Fruit fly (Drosophila melanogaster) whole organism, embryonic: ENCODE measurements around the gene Tace.
A peak's percentile ranks its signal among the peaks of the same experiment; 100 is the strongest.

Source experiments
- CG11456 ChIP-seq: fragments of 200-800 bp; sonication (Bioruptor generic); IDR thresholded peaks from 3 replicates; pipeline ENCODE4 v1.3.6; 2022; ENCODE audit warnings: missing biosample characterization, missing genetic modification characterization
- CG12219 ChIP-seq: fragments of 200-800 bp; sonication (Bioruptor generic); optimal IDR thresholded peaks from 3 replicates; lab custom pipeline; 2018; ENCODE audit warnings: missing biosample characterization, mild to moderate bottlenecking, missing genetic modification characterization
- CG12299 ChIP-seq: fragments of 200-800 bp; sonication (Bioruptor generic); optimal IDR thresholded peaks from 2 replicates; lab custom pipeline; 2018; ENCODE audit warnings: missing biosample characterization, mild to moderate bottlenecking, missing genetic modification characterization
- CG16863 ChIP-seq: fragments of 200-800 bp; sonication (Bioruptor generic); optimal IDR thresholded peaks from 3 replicates; lab custom pipeline; 2016; ENCODE audit warnings: missing biosample characterization, missing genetic modification characterization
- CG30403 ChIP-seq: fragments of 200-800 bp; sonication (Bioruptor generic); optimal IDR thresholded peaks from 3 replicates; lab custom pipeline; 2016; ENCODE audit warnings: missing biosample characterization, missing genetic modification characterization
- CG32767 ChIP-seq: fragments of 200-800 bp; sonication (Bioruptor generic); IDR thresholded peaks from 2 replicates; pipeline ENCODE4 v1.3.6; 2022; ENCODE audit warnings: missing biosample characterization, missing genetic modification characterization
- CG33213 ChIP-seq: fragments of 200-800 bp; sonication (Bioruptor generic); optimal IDR thresholded peaks from 3 replicates; lab custom pipeline; 2016; ENCODE audit warnings: missing biosample characterization, missing genetic modification characterization
- CG4617 ChIP-seq: fragments of 200-800 bp; sonication (Bioruptor generic); optimal IDR thresholded peaks from 3 replicates; lab custom pipeline; 2016; ENCODE audit warnings: missing biosample characterization, missing genetic modification characterization, borderline replicate concordance
- CG5180 ChIP-seq: fragments of 200-800 bp; sonication (Bioruptor generic); optimal IDR thresholded peaks from 3 replicates; lab custom pipeline; 2017; ENCODE audit warnings: missing biosample characterization, missing genetic modification characterization, mild to moderate bottlenecking, moderate library complexity, missing genetic modification reagents
- CG6175 ChIP-seq: fragments of 200-800 bp; sonication (Bioruptor generic); IDR thresholded peaks from 3 replicates; pipeline ENCODE4 v1.3.6; 2022; ENCODE audit warnings: missing biosample characterization, missing genetic modification characterization
- CG7271 ChIP-seq: fragments of 200-800 bp; sonication (Bioruptor generic); optimal IDR thresholded peaks from 2 replicates; lab custom pipeline; 2018; ENCODE audit warnings: missing biosample characterization, mild to moderate bottlenecking, missing genetic modification characterization, moderate library complexity
- CG7357 ChIP-seq: fragments of 200-800 bp; sonication (Bioruptor generic); IDR thresholded peaks from 3 replicates; pipeline ENCODE4 v1.3.6; 2022; ENCODE audit warnings: missing biosample characterization, missing genetic modification characterization
- CG8924 ChIP-seq: fragments of 200-800 bp; optimal IDR thresholded peaks from 3 replicates; lab custom pipeline; 2019; ENCODE audit warnings: missing biosample characterization, mild to moderate bottlenecking, missing genetic modification characterization, moderate library complexity
- CTCF ChIP-seq: fragments of 200-800 bp; sonication (Bioruptor generic); optimal IDR thresholded peaks from 2 replicates; lab custom pipeline; 2017; ENCODE audit warnings: missing biosample characterization, mild to moderate bottlenecking, missing genetic modification characterization, moderate library complexity
- Camta ChIP-seq: fragments of 200-800 bp; sonication (Bioruptor generic); optimal IDR thresholded peaks from 2 replicates; lab custom pipeline; 2016; ENCODE audit warnings: missing biosample characterization, missing genetic modification characterization
- Dll ChIP-seq: fragments of 200-800 bp; sonication (Bioruptor generic); IDR thresholded peaks from 4 replicates; pipeline ENCODE4 v1.3.6; 2022; ENCODE audit warnings: missing biosample characterization, missing genetic modification characterization; ENCODE audit not compliant: partially characterized antibody
- Doc3 ChIP-seq: fragments of 200-800 bp; sonication (Bioruptor generic); IDR thresholded peaks from 3 replicates; pipeline ENCODE4 v1.3.6; 2022; ENCODE audit warnings: missing biosample characterization, missing genetic modification characterization; ENCODE audit not compliant: partially characterized antibody
- HLHmδ ChIP-seq: fragments of 200-800 bp; sonication (Bioruptor generic); optimal IDR thresholded peaks from 2 replicates; lab custom pipeline; 2018; ENCODE audit warnings: missing biosample characterization, mild to moderate bottlenecking, missing genetic modification characterization, moderate library complexity
- Hr39 ChIP-seq: fragments of >200 bp; optimal IDR thresholded peaks from 2 replicates; lab custom pipeline; 2017
- Hr78 ChIP-seq, 2 experiments: fragments of 200-800 bp in 1 of 2; fragments of >200 bp in 1 of 2; sonication (Bioruptor generic) in 1 of 2; optimal IDR thresholded peaks; 2 replicates each; lab custom pipeline; 2017 to 2019; ENCODE audit warnings: missing biosample characterization in 2 of 2, missing genetic modification characterization in 2 of 2, mild to moderate bottlenecking in 1 of 2, moderate library complexity in 1 of 2
- Hsf ChIP-seq: fragments of 200-800 bp; sonication (Bioruptor generic); optimal IDR thresholded peaks from 3 replicates; lab custom pipeline; 2016; ENCODE audit warnings: missing biosample characterization, missing genetic modification characterization
- Nf-YC ChIP-seq: fragments of 200-800 bp; optimal IDR thresholded peaks from 3 replicates; lab custom pipeline; 2019; ENCODE audit warnings: missing biosample characterization, mild to moderate bottlenecking, missing genetic modification characterization, moderate library complexity
- Rfx ChIP-seq: fragments of 200-800 bp; sonication (Bioruptor generic); IDR thresholded peaks from 2 replicates; pipeline ENCODE4 v1.3.6; 2022; ENCODE audit warnings: missing biosample characterization, missing genetic modification characterization
- Rx ChIP-seq: fragments of 200-800 bp; sonication (Bioruptor generic); IDR thresholded peaks from 2 replicates; pipeline ENCODE4 v1.3.6; 2022; ENCODE audit warnings: missing biosample characterization, missing genetic modification characterization
- Scr ChIP-seq: fragments of 200-800 bp; sonication (Bioruptor generic); IDR thresholded peaks from 2 replicates; pipeline ENCODE4 v1.3.6; 2022; ENCODE audit warnings: missing biosample characterization, missing genetic modification characterization; ENCODE audit not compliant: partially characterized antibody
- Sox100B ChIP-seq: fragments of 200-800 bp; sonication (Bioruptor generic); optimal IDR thresholded peaks from 3 replicates; lab custom pipeline; 2018; ENCODE audit warnings: missing biosample characterization, mild to moderate bottlenecking, missing genetic modification characterization
- Sox102F ChIP-seq: fragments of 200-800 bp; sonication (Bioruptor generic); optimal IDR thresholded peaks from 2 replicates; lab custom pipeline; 2018; ENCODE audit warnings: missing biosample characterization, mild to moderate bottlenecking, missing genetic modification characterization, moderate library complexity
- Spps ChIP-seq: fragments of 200-800 bp; sonication (Bioruptor generic); optimal IDR thresholded peaks from 2 replicates; lab custom pipeline; 2018; ENCODE audit warnings: missing biosample characterization, mild to moderate bottlenecking, missing genetic modification characterization
- Sry-β ChIP-seq: fragments of 200-800 bp; sonication (Bioruptor generic); optimal IDR thresholded peaks from 2 replicates; lab custom pipeline; 2018; ENCODE audit warnings: missing biosample characterization, mild to moderate bottlenecking, missing genetic modification characterization, moderate library complexity
- YL-1 ChIP-seq: fragments of 200-800 bp; sonication (Bioruptor generic); optimal IDR thresholded peaks from 3 replicates; lab custom pipeline; 2017; ENCODE audit warnings: missing biosample characterization, mild to moderate bottlenecking, missing genetic modification characterization
- abd-A ChIP-seq: fragments of 200-800 bp; sonication (Bioruptor generic); optimal IDR thresholded peaks from 3 replicates; lab custom pipeline; 2019; ENCODE audit warnings: missing biosample characterization, mild to moderate bottlenecking, missing genetic modification characterization, moderate library complexity
- al ChIP-seq: fragments of 200-800 bp; sonication (Bioruptor generic); IDR thresholded peaks from 2 replicates; pipeline ENCODE4 v1.3.6; 2022; ENCODE audit warnings: missing biosample characterization, missing genetic modification characterization
- amos ChIP-seq: fragments of 200-800 bp; sonication (Bioruptor generic); IDR thresholded peaks from 2 replicates; pipeline ENCODE4 v1.3.6; 2022; ENCODE audit warnings: missing biosample characterization, missing genetic modification characterization; ENCODE audit not compliant: partially characterized antibody
- ato ChIP-seq: fragments of 200-800 bp; sonication (Bioruptor generic); IDR thresholded peaks from 2 replicates; pipeline ENCODE4 v1.3.6; 2022; ENCODE audit warnings: missing biosample characterization, missing genetic modification characterization; ENCODE audit not compliant: partially characterized antibody
- btn ChIP-seq: fragments of 200-800 bp; sonication (Bioruptor generic); optimal IDR thresholded peaks from 2 replicates; lab custom pipeline; 2016; ENCODE audit warnings: missing biosample characterization, missing genetic modification characterization
- cas ChIP-seq: fragments of 200-800 bp; sonication (Bioruptor generic); IDR thresholded peaks from 2 replicates; pipeline ENCODE4 v1.3.6; 2022; ENCODE audit warnings: missing biosample characterization, missing genetic modification characterization
- ci ChIP-seq: fragments of 200-800 bp; sonication (Bioruptor generic); IDR thresholded peaks from 3 replicates; pipeline ENCODE4 v1.3.6; 2022; ENCODE audit warnings: missing biosample characterization, missing genetic modification characterization
- crol ChIP-seq: fragments of 200-800 bp; sonication (Bioruptor generic); IDR thresholded peaks from 2 replicates; pipeline ENCODE4 v1.3.6; 2022; ENCODE audit warnings: missing biosample characterization, missing genetic modification characterization
- ems ChIP-seq: fragments of 200-800 bp; sonication (Bioruptor generic); optimal IDR thresholded peaks from 3 replicates; lab custom pipeline; 2016; ENCODE audit warnings: missing biosample characterization, missing genetic modification characterization
- h ChIP-seq: fragments of >200 bp; optimal IDR thresholded peaks from 2 replicates; lab custom pipeline; 2017
- hb ChIP-seq: fragments of 200-800 bp; sonication (Bioruptor generic); IDR thresholded peaks from 3 replicates; pipeline ENCODE4 v1.3.6; 2022; ENCODE audit warnings: missing biosample characterization, missing genetic modification characterization; ENCODE audit not compliant: partially characterized antibody
- hbn ChIP-seq: fragments of 200-800 bp; sonication (Bioruptor generic); IDR thresholded peaks from 2 replicates; pipeline ENCODE4 v1.3.6; 2022; ENCODE audit warnings: missing biosample characterization, missing genetic modification characterization; ENCODE audit not compliant: partially characterized antibody
- ken ChIP-seq: fragments of 200-800 bp; sonication (Bioruptor generic); IDR thresholded peaks from 3 replicates; pipeline ENCODE4 v1.3.6; 2022; ENCODE audit warnings: missing biosample characterization, missing genetic modification characterization
- lilli ChIP-seq: fragments of 200-800 bp; sonication (Bioruptor generic); optimal IDR thresholded peaks from 3 replicates; lab custom pipeline; 2016; ENCODE audit warnings: missing biosample characterization, missing genetic modification characterization
- pzg ChIP-seq: fragments of 200-800 bp; sonication (Bioruptor generic); optimal IDR thresholded peaks from 3 replicates; lab custom pipeline; 2018; ENCODE audit warnings: missing biosample characterization, mild to moderate bottlenecking, missing genetic modification characterization, moderate library complexity
- schlank ChIP-seq: fragments of 200-800 bp; sonication (Bioruptor generic); optimal IDR thresholded peaks from 2 replicates; lab custom pipeline; 2018; ENCODE audit warnings: missing biosample characterization, mild to moderate bottlenecking, missing genetic modification characterization
- sob ChIP-seq: fragments of 200-800 bp; sonication (Bioruptor generic); IDR thresholded peaks from 2 replicates; pipeline ENCODE4 v1.3.6; 2022; ENCODE audit warnings: missing biosample characterization, missing genetic modification characterization
- tgo ChIP-seq: fragments of 200-800 bp; sonication (Bioruptor generic); IDR thresholded peaks from 3 replicates; pipeline ENCODE4 v1.3.6; 2022; ENCODE audit warnings: missing biosample characterization, missing genetic modification characterization
- trem ChIP-seq: fragments of 200-800 bp; optimal IDR thresholded peaks from 3 replicates; lab custom pipeline; 2019; ENCODE audit warnings: missing biosample characterization, mild to moderate bottlenecking, missing genetic modification characterization, moderate library complexity
- unc-4 ChIP-seq: fragments of 200-800 bp; sonication (Bioruptor generic); IDR thresholded peaks from 2 replicates; pipeline ENCODE4 v1.3.6; 2022; ENCODE audit warnings: missing biosample characterization, missing genetic modification characterization; ENCODE audit not compliant: partially characterized antibody

The Tace gene

DNA sequence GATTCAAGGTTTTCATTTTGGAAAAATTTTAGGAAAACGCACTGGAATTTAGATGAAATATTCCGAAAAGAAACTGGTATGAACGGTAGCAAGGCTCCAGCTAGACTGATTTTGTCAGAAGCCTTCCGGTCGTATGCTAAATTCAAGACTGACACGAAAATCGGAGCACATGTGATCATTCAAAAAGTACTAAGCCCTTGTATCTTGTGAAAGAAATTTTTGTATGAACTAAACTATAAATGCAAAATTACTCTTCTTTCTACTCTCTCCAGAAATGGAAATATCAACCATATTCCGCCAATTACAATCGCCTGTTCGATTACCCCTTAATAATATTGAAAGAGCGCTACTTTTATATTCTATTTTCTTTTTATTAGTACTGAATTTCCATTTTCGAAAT, 37.3 kb downstream of the Tace start, which contains the start of gene ocn:
TSS of gene ocn (minus strand) at position 101 of the 400 bp plus-strand sequence.
- TF ChIP-seq schlank (tag; lab: Kevin White, UChicago): no peak
- TF ChIP-seq CG7357: no peak
- TF ChIP-seq Doc3 (GFP tag; lab: Robert Waterston, UW): 0 out of 3 replicates have a peak, but pooled peaks have one; percentile 6

dm6 chr3R:30038628-30039027, 38.3 kb downstream of the Tace start, which contains the start of gene janB:
janB (minus strand) TSS chr3R:30038728.
- TF ChIP-seq CG5180 (GFP tag; lab: Kevin White, UChicago) (no peak), pzg (no peak), CG11456 (GFP tag; lab: Robert Waterston, UW) (no peak), Hr39 (lab: Kevin White, UChicago) (no peak), CG7271 (tag; lab: Kevin White, UChicago) (no peak), Hr78 (GFP tag; optimal IDR thresholded peaks at IDR 0.05; lab: Kevin White, UChicago) (no peak), Rfx (no peak), ci (GFP tag; lab: Robert Waterston, UW) (no peak), Camta (no peak), Rx (GFP tag; lab: Robert Waterston, UW) (no peak), CG12299 (tag; lab: Kevin White, UChicago) (no peak), HLHmδ (no peak), CG6175 (no peak), CG33213 (GFP tag; lab: Kevin White, UChicago) (no peak), schlank (tag; lab: Kevin White, UChicago) (no peak), Sox100B (GFP tag; lab: Kevin White, UChicago) (no peak), Dll (GFP tag; lab: Robert Waterston, UW) (no peak), Scr (no peak), crol (GFP tag; lab: Robert Waterston, UW) (no peak)

dm6 chr3R:30039494-30039893, 39.2 kb downstream of the Tace start, which contains the start of the genes janA, Sry-alpha and Sry-beta:
janA (minus strand) TSS chr3R:30039533.
Sry-alpha (plus strand) TSS chr3R:30039719.
Sry-beta (plus strand) TSS chr3R:30039719.
- TF ChIP-seq cas (GFP tag; lab: Robert Waterston, UW): no peak
- TF ChIP-seq amos (GFP tag; lab: Robert Waterston, UW): peak; percentile 99
- no peak for TF ChIP-seq CG16863 (GFP tag; lab: Kevin White, UChicago)
- peak; percentile 99 for TF ChIP-seq ato (GFP tag; lab: Robert Waterston, UW)
- peak; percentile 64 for TF ChIP-seq CG8924 (tag; lab: Kevin White, UChicago)
- peak; percentile 99 for TF ChIP-seq hb (GFP tag; lab: Robert Waterston, UW)
- TF ChIP-seq lilli (GFP tag; lab: Kevin White, UChicago): peak; percentile 56
- peak; percentile 16 for TF ChIP-seq CG30403 (GFP tag; lab: Kevin White, UChicago)
- TF ChIP-seq CG12219: no peak
- peak; percentile 99 for TF ChIP-seq unc-4 (GFP tag; lab: Robert Waterston, UW)
- peak; percentile 75 for TF ChIP-seq trem (tag; lab: Kevin White, UChicago)
- peak; percentile 86 for TF ChIP-seq YL-1
- no peak for TF ChIP-seq h (lab: Kevin White, UChicago)
- TF ChIP-seq btn: no peak
- TF ChIP-seq Nf-YC: peak; percentile 17
- peak; percentile 35 for TF ChIP-seq CTCF (GFP tag; lab: Kevin White, UChicago)
- TF ChIP-seq al (GFP tag; lab: Robert Waterston, UW): no peak
- no peak for TF ChIP-seq tgo (GFP tag; lab: Robert Waterston, UW)
- TF ChIP-seq CG32767 (GFP tag; lab: Robert Waterston, UW): peak; percentile 69
- TF ChIP-seq CG4617 (GFP tag; lab: Kevin White, UChicago): peak; percentile 92
- no peak for TF ChIP-seq ken (GFP tag; lab: Robert Waterston, UW)
- no peak for TF ChIP-seq CG12299 (tag; lab: Kevin White, UChicago)
- TF ChIP-seq abd-A (tag; lab: Kevin White, UChicago): no peak
- TF ChIP-seq ems (GFP tag; lab: Kevin White, UChicago): no peak
- no peak for TF ChIP-seq Sox102F (GFP tag; lab: Kevin White, UChicago)
- peak; percentile 99 for TF ChIP-seq hbn
- TF ChIP-seq sob (GFP tag; lab: Robert Waterston, UW): peak; percentile 37; the same call in 1 of the 2 replicates
- peak; percentile 22 for TF ChIP-seq Hsf
- peak; percentile 54 for TF ChIP-seq Sry-β (GFP tag; lab: Kevin White, UChicago)
- TF ChIP-seq Spps (tag; lab: Kevin White, UChicago): no peak
